Fruit fly (Drosophila melanogaster) whole organism, embryonic: Measurements from ENCODE around the gene CG11342.

Experiments
- Aef1 ChIP-seq: fragments of 200-800 bp; sonication (Bioruptor generic); IDR thresholded peaks from 3 replicates; pipeline ENCODE4 v1.3.6; 2022; ENCODE audit warnings: missing biosample characterization, missing genetic modification characterization
- Awh ChIP-seq: fragments of 200-800 bp; sonication (Bioruptor generic); IDR thresholded peaks from 2 replicates; pipeline ENCODE4, ENCODE4 v1.3.6; 2022; ENCODE audit warnings: missing biosample characterization, missing genetic modification characterization
- Bgb ChIP-seq: fragments of 200-800 bp; sonication (Bioruptor generic); IDR thresholded peaks from 2 replicates; pipeline ENCODE4 v1.3.6; 2022; ENCODE audit warnings: missing biosample characterization, missing genetic modification characterization; ENCODE audit not compliant: partially characterized antibody
- Blimp-1 ChIP-seq: fragments of 200-800 bp; sonication (Bioruptor generic); optimal IDR thresholded peaks from 3 replicates; lab custom pipeline; 2018; ENCODE audit warnings: missing biosample characterization, missing genetic modification characterization, mild to moderate bottlenecking, moderate library complexity, missing genetic modification reagents
- CG1024 ChIP-seq: fragments of 200-800 bp; sonication (Bioruptor generic); IDR thresholded peaks from 2 replicates; pipeline ENCODE4 v1.3.6; 2022; ENCODE audit warnings: missing biosample characterization, missing genetic modification characterization
- CG10543 ChIP-seq: fragments of 200-800 bp; sonication (Bioruptor generic); optimal IDR thresholded peaks from 3 replicates; lab custom pipeline; 2017; ENCODE audit warnings: missing biosample characterization, mild to moderate bottlenecking, missing genetic modification characterization, moderate library complexity
- CG11456 ChIP-seq: fragments of 200-800 bp; sonication (Bioruptor generic); IDR thresholded peaks from 3 replicates; pipeline ENCODE4 v1.3.6; 2022; ENCODE audit warnings: missing biosample characterization, missing genetic modification characterization
- CG11696 ChIP-seq: fragments of 200-800 bp; sonication (Bioruptor generic); IDR thresholded peaks from 2 replicates; pipeline ENCODE4 v1.3.6; 2022; ENCODE audit warnings: missing biosample characterization, missing genetic modification characterization
- CG12219 ChIP-seq: fragments of 200-800 bp; sonication (Bioruptor generic); optimal IDR thresholded peaks from 3 replicates; lab custom pipeline; 2018; ENCODE audit warnings: missing biosample characterization, mild to moderate bottlenecking, missing genetic modification characterization
- CG12299 ChIP-seq: fragments of 200-800 bp; sonication (Bioruptor generic); optimal IDR thresholded peaks from 2 replicates; lab custom pipeline; 2018; ENCODE audit warnings: missing biosample characterization, mild to moderate bottlenecking, missing genetic modification characterization
- CG13424 ChIP-seq: fragments of 200-800 bp; sonication (Bioruptor generic); optimal IDR thresholded peaks from 2 replicates; lab custom pipeline; 2019; ENCODE audit warnings: missing biosample characterization, mild to moderate bottlenecking, missing genetic modification characterization, moderate library complexity
- CG13894 ChIP-seq: fragments of 200-800 bp; sonication (Bioruptor generic); optimal IDR thresholded peaks from 3 replicates; lab custom pipeline; 2018; ENCODE audit warnings: missing biosample characterization, mild to moderate bottlenecking, missing genetic modification characterization, moderate library complexity
- CG14050 ChIP-seq: fragments of 200-800 bp; sonication (Bioruptor generic); IDR thresholded peaks from 3 replicates; pipeline ENCODE4 v1.3.6; 2022; ENCODE audit warnings: missing biosample characterization, missing genetic modification characterization
- CG2120 ChIP-seq: fragments of 200-800 bp; sonication (Bioruptor generic); optimal IDR thresholded peaks from 3 replicates; lab custom pipeline; 2016; ENCODE audit warnings: missing biosample characterization, missing genetic modification characterization
- CG2202 ChIP-seq: fragments of 200-800 bp; sonication (Bioruptor generic); optimal IDR thresholded peaks from 2 replicates; lab custom pipeline; 2018; ENCODE audit warnings: missing biosample characterization, mild to moderate bottlenecking, missing genetic modification characterization
- CG30020 ChIP-seq: fragments of 200-800 bp; optimal IDR thresholded peaks from 2 replicates; lab custom pipeline; 2019; ENCODE audit warnings: missing biosample characterization, mild to moderate bottlenecking, missing genetic modification characterization, moderate library complexity
- CG4424 ChIP-seq: fragments of 200-800 bp; sonication (Bioruptor generic); optimal IDR thresholded peaks from 3 replicates; lab custom pipeline; 2016; ENCODE audit warnings: missing biosample characterization, missing genetic modification characterization
- CG6813 ChIP-seq: fragments of 200-800 bp; sonication (Bioruptor generic); optimal IDR thresholded peaks from 2 replicates; lab custom pipeline; 2017; ENCODE audit warnings: missing biosample characterization, missing genetic modification characterization, mild to moderate bottlenecking, moderate library complexity, missing genetic modification reagents
- CG7839 ChIP-seq: fragments of 200-800 bp; sonication (Bioruptor generic); optimal IDR thresholded peaks from 3 replicates; lab custom pipeline; 2018; ENCODE audit warnings: missing biosample characterization, mild to moderate bottlenecking, missing genetic modification characterization, moderate library complexity
- CG7963 ChIP-seq: fragments of 200-800 bp; sonication (Bioruptor generic); IDR thresholded peaks from 3 replicates; pipeline ENCODE4 v1.3.6; 2022; ENCODE audit warnings: missing biosample characterization, missing genetic modification characterization; ENCODE audit not compliant: partially characterized antibody
- Camta ChIP-seq: fragments of 200-800 bp; sonication (Bioruptor generic); optimal IDR thresholded peaks from 2 replicates; lab custom pipeline; 2016; ENCODE audit warnings: missing biosample characterization, missing genetic modification characterization
- D19B ChIP-seq: fragments of 200-800 bp; sonication (Bioruptor generic); optimal IDR thresholded peaks from 2 replicates; lab custom pipeline; 2017; ENCODE audit warnings: missing biosample characterization, mild to moderate bottlenecking, missing genetic modification characterization
- Doc3 ChIP-seq: fragments of 200-800 bp; sonication (Bioruptor generic); IDR thresholded peaks from 3 replicates; pipeline ENCODE4 v1.3.6; 2022; ENCODE audit warnings: missing biosample characterization, missing genetic modification characterization; ENCODE audit not compliant: partially characterized antibody
- Fer1 ChIP-seq: fragments of 200-800 bp; sonication (Bioruptor generic); optimal IDR thresholded peaks from 2 replicates; lab custom pipeline; 2017; ENCODE audit warnings: missing biosample characterization, mild to moderate bottlenecking, missing genetic modification characterization
- Hmr ChIP-seq: fragments of 200-800 bp; sonication (Bioruptor generic); optimal IDR thresholded peaks from 3 replicates; lab custom pipeline; 2017; ENCODE audit warnings: mild to moderate bottlenecking, missing biosample characterization, missing genetic modification reagents, missing genetic modification characterization
- Med ChIP-seq: fragments of 200-800 bp; sonication (Bioruptor generic); peaks from one replicate; lab custom pipeline; 2016; ENCODE audit warnings: missing biosample characterization, missing genetic modification characterization, mild to moderate bottlenecking, inconsistent platforms, moderate library complexity
- NC2β ChIP-seq: fragments of 200-800 bp; sonication (Bioruptor generic); optimal IDR thresholded peaks from 2 replicates; lab custom pipeline; 2016; ENCODE audit warnings: missing biosample characterization, missing genetic modification characterization
- Ravus ChIP-seq: fragments of 200-800 bp; sonication (Bioruptor generic); IDR thresholded peaks from 2 replicates; pipeline ENCODE4 v1.3.6; 2022; ENCODE audit warnings: missing biosample characterization, missing genetic modification characterization
- Six4 ChIP-seq: fragments of 200-800 bp; sonication (Bioruptor generic); optimal IDR thresholded peaks from 2 replicates; lab custom pipeline; 2016; ENCODE audit warnings: missing biosample characterization, missing genetic modification characterization
- Sox102F ChIP-seq: fragments of 200-800 bp; sonication (Bioruptor generic); optimal IDR thresholded peaks from 2 replicates; lab custom pipeline; 2018; ENCODE audit warnings: missing biosample characterization, mild to moderate bottlenecking, missing genetic modification characterization, moderate library complexity
- bab2 ChIP-seq: fragments of 200-800 bp; sonication (Bioruptor generic); optimal IDR thresholded peaks from 2 replicates; lab custom pipeline; 2016; ENCODE audit warnings: missing biosample characterization, missing genetic modification characterization
- bbx ChIP-seq: fragments of 200-800 bp; sonication (Bioruptor generic); IDR thresholded peaks from 2 replicates; pipeline ENCODE4 v1.3.6; 2022; ENCODE audit warnings: missing biosample characterization, missing genetic modification characterization; ENCODE audit not compliant: partially characterized antibody
- chn ChIP-seq: fragments of 200-800 bp; sonication (Bioruptor generic); optimal IDR thresholded peaks from 2 replicates; lab custom pipeline; 2016; ENCODE audit warnings: missing biosample characterization, missing genetic modification characterization
- danr ChIP-seq: fragments of 200-800 bp; sonication (Bioruptor generic); IDR thresholded peaks from 2 replicates; pipeline ENCODE4 v1.3.6; 2022; ENCODE audit warnings: missing biosample characterization, missing genetic modification characterization
- dimm ChIP-seq: fragments of 200-800 bp; sonication (Bioruptor generic); IDR thresholded peaks from 2 replicates; pipeline ENCODE4 v1.3.6; 2022; ENCODE audit warnings: missing biosample characterization, missing genetic modification characterization
- ham ChIP-seq: fragments of 200-800 bp; sonication (Bioruptor generic); IDR thresholded peaks from 2 replicates; pipeline ENCODE4 v1.3.6; 2022; ENCODE audit warnings: missing biosample characterization, missing genetic modification characterization
- inv ChIP-seq: fragments of 200-800 bp; sonication (Bioruptor generic); IDR thresholded peaks from 2 replicates; pipeline ENCODE4 v1.3.6; 2022; ENCODE audit warnings: missing biosample characterization, missing genetic modification characterization; ENCODE audit not compliant: partially characterized antibody
- lilli ChIP-seq: fragments of 200-800 bp; sonication (Bioruptor generic); optimal IDR thresholded peaks from 3 replicates; lab custom pipeline; 2016; ENCODE audit warnings: missing biosample characterization, missing genetic modification characterization
- mam ChIP-seq: fragments of 200-800 bp; sonication (Bioruptor generic); optimal IDR thresholded peaks from 3 replicates; lab custom pipeline; 2016; ENCODE audit warnings: missing biosample characterization, missing genetic modification characterization
- oc ChIP-seq: fragments of 200-800 bp; sonication (Bioruptor generic); optimal IDR thresholded peaks from 2 replicates; lab custom pipeline; 2018; ENCODE audit warnings: missing biosample characterization, mild to moderate bottlenecking, missing genetic modification characterization, moderate library complexity
- odd ChIP-seq: fragments of 200-800 bp; sonication (Bioruptor generic); optimal IDR thresholded peaks from 2 replicates; lab custom pipeline; 2017; ENCODE audit warnings: missing biosample characterization, mild to moderate bottlenecking, missing genetic modification characterization
- pan ChIP-seq, 4 experiments: fragments of >200 bp in 3 of 4; fragments of 200-800 bp in 1 of 4; sonication (Bioruptor generic) in 1 of 4; optimal IDR thresholded peaks in 3 of 4; IDR thresholded peaks in 1 of 4; 2 replicates each; pipeline versions ENCODE4 v1.3.6 to Lab custom; 2017 to 2022; ENCODE audit warnings: missing biosample characterization in 2 of 4, missing genetic modification characterization in 2 of 4, mixed read lengths in 1 of 4
- pum ChIP-seq: fragments of 200-800 bp; sonication (Bioruptor generic); optimal IDR thresholded peaks from 2 replicates; lab custom pipeline; 2016; ENCODE audit warnings: missing biosample characterization, missing genetic modification characterization
- pzg ChIP-seq: fragments of 200-800 bp; sonication (Bioruptor generic); optimal IDR thresholded peaks from 3 replicates; lab custom pipeline; 2018; ENCODE audit warnings: missing biosample characterization, mild to moderate bottlenecking, missing genetic modification characterization, moderate library complexity
- tgo ChIP-seq: fragments of 200-800 bp; sonication (Bioruptor generic); IDR thresholded peaks from 3 replicates; pipeline ENCODE4 v1.3.6; 2022; ENCODE audit warnings: missing biosample characterization, missing genetic modification characterization
- vfl ChIP-seq: fragments of 200-800 bp; sonication (Bioruptor generic); optimal IDR thresholded peaks from 2 replicates; lab custom pipeline; 2016; ENCODE audit warnings: missing biosample characterization, missing genetic modification characterization
- vnd ChIP-seq: fragments of 200-800 bp; sonication (Bioruptor generic); IDR thresholded peaks from 3 replicates; pipeline ENCODE4 v1.3.6; 2022; ENCODE audit warnings: missing biosample characterization, missing genetic modification characterization; ENCODE audit not compliant: partially characterized antibody
- wor ChIP-seq: fragments of 200-800 bp; sonication (Bioruptor generic); IDR thresholded peaks from 2 replicates; pipeline ENCODE4 v1.3.6; 2022; ENCODE audit warnings: missing biosample characterization, missing genetic modification characterization
- yki ChIP-seq: fragments of >200 bp; optimal IDR thresholded peaks from 3 replicates; lab custom pipeline; 2018

Gene CG11342

DNA sequence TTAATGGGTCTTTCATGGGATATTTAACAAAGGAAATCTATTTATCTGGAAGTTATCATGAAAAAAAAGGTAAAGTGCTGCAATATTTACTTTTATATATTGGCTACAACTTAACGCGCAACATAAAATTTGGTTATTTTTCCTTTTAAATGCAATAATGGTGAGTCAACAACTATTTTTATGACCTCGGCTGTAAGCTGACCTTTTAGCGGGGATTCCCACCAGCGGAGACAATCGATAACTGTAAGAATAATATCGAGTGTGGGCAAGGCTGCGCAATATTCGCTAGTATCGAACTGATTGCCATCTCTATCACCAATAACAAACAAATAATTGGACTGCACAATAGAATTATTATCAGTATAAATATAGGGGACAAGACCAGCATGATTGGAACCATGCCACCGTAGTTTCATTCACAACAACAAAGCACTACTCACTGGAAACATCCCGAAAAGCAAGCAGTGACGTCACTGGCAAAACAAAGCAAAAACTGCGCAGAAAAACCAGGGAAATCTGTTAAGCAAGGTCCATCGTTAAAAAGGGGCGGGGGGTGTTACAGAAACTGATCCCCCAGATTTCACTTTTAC is 36.0 kb upstream of the CG11342 start, which contains the start of gene Syx17 (continued):
- peak; percentile 40; the same call in 2 of the 3 replicates for TF ChIP-seq Aef1 (GFP tag; lab: Robert Waterston, UW)
- TF ChIP-seq CG12299 (tag; lab: Kevin White, UChicago) = peak; percentile 31
- peak; percentile 94 for TF ChIP-seq Bgb
- TF ChIP-seq Six4 (GFP tag; lab: Kevin White, UChicago) = peak; percentile 55
- TF ChIP-seq CG11696 (GFP tag; lab: Robert Waterston, UW) = peak; percentile 99
- TF ChIP-seq CG7963 = peak; percentile 84
- TF ChIP-seq CG4424 (GFP tag; lab: Kevin White, UChicago) = peak; percentile 52
- TF ChIP-seq Blimp-1 (GFP tag; lab: Kevin White, UChicago) = peak; percentile 51
- TF ChIP-seq lilli = peak; percentile 78
- TF ChIP-seq Camta (GFP tag; lab: Kevin White, UChicago) = peak; percentile 52
- no peak for TF ChIP-seq ham (GFP tag; lab: Robert Waterston, UW)
- TF ChIP-seq yki (lab: Kevin White, UChicago) = no peak
- TF ChIP-seq tgo = peak; percentile 20; the same call in 1 of the 3 replicates
- TF ChIP-seq bab2 = peak; percentile 60
- peak; percentile 32 for TF ChIP-seq CG12219 (GFP tag; lab: Kevin White, UChicago)
- peak; percentile 46 for TF ChIP-seq CG13424
- peak; percentile 95 for TF ChIP-seq bbx
- TF ChIP-seq pum (GFP tag; lab: Kevin White, UChicago) = peak; percentile 64
- TF ChIP-seq Awh (GFP tag; lab: Robert Waterston, UW) = no peak
- peak; percentile 91 for TF ChIP-seq pzg (GFP tag; lab: Kevin White, UChicago)
- peak; percentile 56 for TF ChIP-seq CG30020
- no peak for TF ChIP-seq CG1024
- TF ChIP-seq CG14050 = no peak
- TF ChIP-seq odd = no peak
- peak; percentile 79 for TF ChIP-seq CG2120 (GFP tag; lab: Kevin White, UChicago)
- TF ChIP-seq inv = peak; percentile 85
- peak; percentile 14 for TF ChIP-seq vfl (GFP tag; lab: Kevin White, UChicago)
- TF ChIP-seq vnd (GFP tag; lab: Robert Waterston, UW) = peak; percentile 83
- TF ChIP-seq oc (tag; lab: Kevin White, UChicago) = peak; percentile 16
- peak; percentile 53 for TF ChIP-seq Sox102F
- peak; percentile 76 for TF ChIP-seq Doc3 (GFP tag; lab: Robert Waterston, UW)
- no peak for TF ChIP-seq pan (optimal IDR thresholded peaks at IDR 0.05; lab: Kevin White, UChicago)
- TF ChIP-seq pan (GFP tag; optimal IDR thresholded peaks at IDR 0.05 in 1 of 2, IDR thresholded peaks at IDR 0.05 in 1 of 2) = peak in 1 of 2 experiments; percentile 31
- peak; percentile 78 for TF ChIP-seq mam (GFP tag; lab: Kevin White, UChicago)
- no peak for TF ChIP-seq dimm (GFP tag; lab: Robert Waterston, UW)
- TF ChIP-seq Fer1 (GFP tag; lab: Kevin White, UChicago) = peak; percentile 61
- TF ChIP-seq CG10543 (GFP tag; lab: Kevin White, UChicago) = peak; percentile 25
- TF ChIP-seq chn (GFP tag; lab: Kevin White, UChicago) = peak; percentile 69
- TF ChIP-seq D19B = peak; percentile 19
- peak; percentile 92 for TF ChIP-seq Med (GFP tag; lab: Kevin White, UChicago)
- no peak for TF ChIP-seq Ravus (GFP tag; lab: Robert Waterston, UW)
- TF ChIP-seq CG7839 (tag; lab: Kevin White, UChicago) = peak; percentile 65
- TF ChIP-seq CG13894 = peak; percentile 69
- peak; percentile 65 for TF ChIP-seq NC2β (GFP tag; lab: Kevin White, UChicago)
- peak; percentile 72 for TF ChIP-seq Hmr (GFP tag; lab: Kevin White, UChicago)
- no peak for TF ChIP-seq CG2202
- peak; percentile 63; the same call in 2 of the 3 replicates for TF ChIP-seq CG11456
- TF ChIP-seq wor = no peak
- TF ChIP-seq CG6813 (GFP tag; lab: Kevin White, UChicago) = peak; percentile 15
- peak; percentile 17; the same call in 1 of the 2 replicates for TF ChIP-seq danr
